Fruit fly (Drosophila melanogaster): ENCODE measurements around the gene CG42831.
A peak's percentile ranks its signal among the peaks of the same experiment; 100 is the strongest.

CG42831 gene

DNA sequence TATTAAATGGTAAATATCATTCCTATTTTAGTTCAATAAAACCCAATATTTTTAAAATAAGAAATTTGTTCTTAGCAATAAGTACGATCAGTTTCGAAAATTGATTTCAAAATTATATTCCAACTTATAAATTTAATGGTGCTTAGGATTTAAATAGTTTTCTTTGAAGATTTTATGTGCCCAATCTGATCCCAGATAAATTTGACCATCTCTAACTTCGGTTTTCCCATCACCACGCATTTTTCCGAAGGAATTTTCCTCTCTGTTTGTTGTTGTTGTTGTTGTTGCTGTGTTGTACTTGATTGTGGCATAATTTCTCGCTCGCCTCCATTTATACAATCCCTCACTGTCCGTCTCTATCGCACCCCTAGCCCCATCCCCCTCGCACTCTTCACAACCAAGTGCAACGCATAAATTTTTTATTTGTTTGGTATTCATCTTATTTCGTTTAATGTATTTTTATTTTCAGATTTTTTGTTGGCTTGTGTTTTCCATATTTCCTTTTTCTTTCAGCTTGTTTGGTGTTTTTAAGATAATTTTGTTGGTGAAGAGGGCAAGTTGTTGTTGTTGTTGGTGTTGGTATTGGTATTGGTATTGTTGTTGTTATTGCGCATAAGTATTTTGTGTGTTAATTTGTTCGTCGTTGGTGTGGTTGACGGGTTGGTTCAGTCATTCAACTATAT is 35.1 kb downstream of the CG42831 start (continued):
- TF ChIP-seq dimm (GFP tag; IDR thresholded peaks at IDR 0.05) (no peak), ro (GFP tag; IDR thresholded peaks at IDR 0.05) (no peak), usp (GFP tag; optimal IDR thresholded peaks at IDR 0.05) (no peak), CG11093 (GFP tag; IDR thresholded peaks at IDR 0.05) (no peak), trem (tag; optimal IDR thresholded peaks at IDR 0.05) (peak; percentile 44), HmgD (GFP tag; optimal IDR thresholded peaks at IDR 0.05) (no peak), CG15011 (GFP tag; optimal IDR thresholded peaks at IDR 0.05) (no peak), CG11456 (GFP tag; IDR thresholded peaks at IDR 0.05) (no peak), Trl (optimal IDR thresholded peaks at IDR 0.05) (no peak), Trl (GFP tag; optimal IDR thresholded peaks at IDR 0.05) (no peak), CG6689 (GFP tag; IDR thresholded peaks at IDR 0.05) (peak; percentile 70; the same call in 1 of the 2 replicates), Bgb (GFP tag; IDR thresholded peaks at IDR 0.05; ENCODE audit: partially characterized antibody) (no peak), fd102C (GFP tag; optimal IDR thresholded peaks at IDR 0.05) (no peak), BtbVII (GFP tag; optimal IDR thresholded peaks at IDR 0.05) (no peak), CG4282 (GFP tag; optimal IDR thresholded peaks at IDR 0.05) (no peak), peb (GFP tag; IDR thresholded peaks at IDR 0.05) (no peak), CG8765 (GFP tag; IDR thresholded peaks at IDR 0.05) (no peak), Dek (tag; optimal IDR thresholded peaks at IDR 0.05) (no peak), CG8924 (tag; optimal IDR thresholded peaks at IDR 0.05) (peak; percentile 80), shn (GFP tag; optimal IDR thresholded peaks at IDR 0.05) (no peak), her (GFP tag; optimal IDR thresholded peaks at IDR 0.05) (no peak), Awh (GFP tag; IDR thresholded peaks at IDR 0.05) (peak; percentile 17; the same call in 1 of the 2 replicates), Opbp (GFP tag; IDR thresholded peaks at IDR 0.05; ENCODE audit: partially characterized antibody) (peak; percentile 13; the same call in 1 of the 3 replicates), jing (GFP tag; optimal IDR thresholded peaks at IDR 0.05) (no peak), ci (GFP tag; IDR thresholded peaks at IDR 0.05) (peak; percentile 47; the same call in 1 of the 3 replicates), prd (optimal IDR thresholded peaks at IDR 0.05) (no peak), prd (GFP tag; IDR thresholded peaks at IDR 0.05) (peak; percentile 34; the same call in 2 of the 3 replicates), Mrtf (GFP tag; IDR thresholded peaks at IDR 0.05) (no peak), CG4328 (GFP tag; optimal IDR thresholded peaks at IDR 0.05) (peak; percentile 11), CG7372 (GFP tag; IDR thresholded peaks at IDR 0.05) (no peak), Sox100B (GFP tag; optimal IDR thresholded peaks at IDR 0.05) (peak; percentile 63), lilli (GFP tag; optimal IDR thresholded peaks at IDR 0.05) (no peak), CG7987 (GFP tag; optimal IDR thresholded peaks at IDR 0.05) (no peak), abd-A (tag; optimal IDR thresholded peaks at IDR 0.05) (peak; percentile 87), CG18011 (GFP tag; optimal IDR thresholded peaks at IDR 0.05) (no peak), repo (GFP tag; optimal IDR thresholded peaks at IDR 0.05) (no peak), Tbp (GFP tag; optimal IDR thresholded peaks at IDR 0.05) (no peak), vnd (GFP tag; IDR thresholded peaks at IDR 0.05; ENCODE audit: partially characterized antibody) (no peak), lov (optimal IDR thresholded peaks at IDR 0.05) (no peak), lov (GFP tag; IDR thresholded peaks at IDR 0.05) (peak; percentile 44; the same call in 2 of the 3 replicates), Sry-β (GFP tag; optimal IDR thresholded peaks at IDR 0.05) (no peak), dysf (GFP tag; IDR thresholded peaks at IDR 0.05) (no peak), bigmax (GFP tag; optimal IDR thresholded peaks at IDR 0.05) (no peak), ap (GFP tag; IDR thresholded peaks at IDR 0.05) (no peak), CG13624 (GFP tag; optimal IDR thresholded peaks at IDR 0.05) (no peak), CG6175 (GFP tag; IDR thresholded peaks at IDR 0.05) (no peak), Sry-δ (GFP tag; optimal IDR thresholded peaks at IDR 0.05) (peak; percentile 65), Xrp1 (GFP tag; IDR thresholded peaks at IDR 0.05) (peak; percentile 62; the same call in 1 of the 2 replicates), wdn (GFP tag; IDR thresholded peaks at IDR 0.05) (no peak), CG9609 (GFP tag; optimal IDR thresholded peaks at IDR 0.05) (no peak), CG15269 (tag; optimal IDR thresholded peaks at IDR 0.05) (no peak), lab (GFP tag; optimal IDR thresholded peaks at IDR 0.05) (no peak)

All from whole organism, embryonic.